Worm (Caenorhabditis elegans) whole organism, midembryonic: ENCODE measurements around the gene cest-33.

Source experiments
- cog-1 ChIP-seq: sonication (generic microtip); optimal IDR thresholded peaks from 2 replicates; lab custom pipeline; 2016; ENCODE audit warnings: missing genetic modification characterization, missing compliant biosample characterization
- flt-1 ChIP-seq: fragments of 200-800 bp; sonication (Bioruptor generic); IDR thresholded peaks from 2 replicates; pipeline ENCODE4 v1.3.6; 2022; ENCODE audit warnings: missing genetic modification characterization, missing compliant biosample characterization
- klf-2 ChIP-seq: fragments of 200-800 bp; sonication (Bioruptor generic); conservative IDR thresholded peaks from 2 replicates; pipeline ENCODE4 v1.3.6; 2022; ENCODE audit warnings: missing genetic modification reagents, missing genetic modification characterization, missing compliant biosample characterization
- tab-1 ChIP-seq: fragments of 200-800 bp; sonication (Bioruptor generic); IDR thresholded peaks from 2 replicates; pipeline ENCODE4 v1.3.6; 2022; ENCODE audit warnings: missing genetic modification characterization, missing compliant biosample characterization
- ztf-23 ChIP-seq: fragments of 200-800 bp; sonication (Bioruptor generic); IDR thresholded peaks from 2 replicates; pipeline ENCODE4 v1.3.6; 2022; ENCODE audit warnings: missing genetic modification reagents, missing genetic modification characterization, missing compliant biosample characterization

- TF ChIP-seq tab-1 (GFP tag; lab: Robert Waterston, UW) (no peak), klf-2 (GFP tag; lab: Robert Waterston, UW) (no peak), flt-1 (GFP tag; lab: Robert Waterston, UW) (no peak), cog-1 (tag; lab: Kevin White, UChicago) (no peak), ztf-23 (GFP tag; lab: Robert Waterston, UW) (no peak)
Measured at ce11 chrV:6408733-6409227, 43.3 kb upstream of the cest-33 start, which contains the start of gene bcf-1.
